Worm (Caenorhabditis elegans) whole organism, midembryonic: ENCODE data around the gene T07D4.2.

Source experiments
- T22C8.4 ChIP-seq: fragments of 200-800 bp; sonication (Bioruptor generic); IDR thresholded peaks from 2 replicates; pipeline ENCODE4 v1.3.6; 2022; ENCODE audit warnings: missing genetic modification characterization, missing compliant biosample characterization
- cog-1 ChIP-seq: sonication (generic microtip); optimal IDR thresholded peaks from 2 replicates; lab custom pipeline; 2016; ENCODE audit warnings: missing genetic modification characterization, missing compliant biosample characterization
- flt-1 ChIP-seq: fragments of 200-800 bp; sonication (Bioruptor generic); IDR thresholded peaks from 2 replicates; pipeline ENCODE4 v1.3.6; 2022; ENCODE audit warnings: missing genetic modification characterization, missing compliant biosample characterization
- klf-2 ChIP-seq: fragments of 200-800 bp; sonication (Bioruptor generic); conservative IDR thresholded peaks from 2 replicates; pipeline ENCODE4 v1.3.6; 2022; ENCODE audit warnings: missing genetic modification reagents, missing genetic modification characterization, missing compliant biosample characterization
- med-1 ChIP-seq: sonication (generic microtip); optimal IDR thresholded peaks from 2 replicates; lab custom pipeline; 2017; ENCODE audit warnings: missing genetic modification characterization, mild to moderate bottlenecking, missing compliant biosample characterization, antibody characterized with exemption, missing genetic modification reagents; ENCODE audit not compliant: insufficient read depth
- ref-1 ChIP-seq: fragments of 200-800 bp; sonication (Bioruptor generic); conservative IDR thresholded peaks from 2 replicates; pipeline ENCODE4 v1.3.6; 2022; ENCODE audit warnings: missing genetic modification reagents, missing genetic modification characterization, missing compliant biosample characterization
- tab-1 ChIP-seq: fragments of 200-800 bp; sonication (Bioruptor generic); IDR thresholded peaks from 2 replicates; pipeline ENCODE4 v1.3.6; 2022; ENCODE audit warnings: missing genetic modification characterization, missing compliant biosample characterization
- ztf-23 ChIP-seq: fragments of 200-800 bp; sonication (Bioruptor generic); IDR thresholded peaks from 2 replicates; pipeline ENCODE4 v1.3.6; 2022; ENCODE audit warnings: missing genetic modification reagents, missing genetic modification characterization, missing compliant biosample characterization
- ztf-29 ChIP-seq: fragments of 200-800 bp; sonication (Bioruptor generic); IDR thresholded peaks from 2 replicates; pipeline ENCODE4 v1.3.6; 2022; ENCODE audit warnings: missing genetic modification reagents, missing genetic modification characterization, missing compliant biosample characterization

DNA sequence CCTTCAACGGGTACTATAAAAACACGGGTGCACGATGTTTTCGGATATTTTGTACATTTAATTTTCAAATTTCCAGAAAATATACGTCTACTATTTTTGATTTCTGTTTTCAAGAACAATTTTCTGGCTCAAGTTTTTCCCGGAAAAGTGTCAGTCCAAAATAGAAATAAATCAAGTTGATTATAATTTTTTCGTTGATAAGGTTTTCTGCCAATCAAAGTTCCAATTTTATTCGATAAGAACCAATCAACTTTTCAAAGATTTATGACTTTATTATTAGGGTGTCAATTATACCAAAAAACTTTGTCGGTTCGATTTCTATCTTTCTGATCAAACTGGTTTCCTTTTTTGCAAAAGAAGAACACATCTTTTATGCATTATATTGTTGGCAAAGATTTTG, 40.9 kb upstream of the T07D4.2 start:
- TF ChIP-seq flt-1 (GFP tag; lab: Robert Waterston, UW) (no peak), ztf-29 (GFP tag; lab: Robert Waterston, UW) (no peak), med-1 (GFP tag; lab: Kevin White, UChicago) (no peak), ref-1 (GFP tag; lab: Robert Waterston, UW) (no peak), T22C8.4 (GFP tag; lab: Robert Waterston, UW) (no peak), cog-1 (tag; lab: Kevin White, UChicago) (no peak), ztf-23 (GFP tag; lab: Robert Waterston, UW) (no peak), klf-2 (GFP tag; lab: Robert Waterston, UW) (no peak), tab-1 (GFP tag; lab: Robert Waterston, UW) (no peak)
